Fruit fly (Drosophila melanogaster) whole organism, embryonic: ENCODE data around the gene CG42820.
A peak's percentile ranks its signal among the peaks of the same experiment; 100 is the strongest.

Experiments
- ATbp ChIP-seq: fragments of 200-800 bp; sonication (Bioruptor generic); optimal IDR thresholded peaks from 2 replicates; lab custom pipeline; 2017; ENCODE audit warnings: missing biosample characterization, mild to moderate bottlenecking, missing genetic modification characterization, missing genetic modification reagents
- Antp ChIP-seq: fragments of 200-800 bp; sonication (Bioruptor generic); optimal IDR thresholded peaks from 3 replicates; lab custom pipeline; 2016; ENCODE audit warnings: missing biosample characterization, missing genetic modification characterization
- BEAF-32 ChIP-seq: fragments of 200-800 bp; sonication (Bioruptor generic); optimal IDR thresholded peaks from 3 replicates; lab custom pipeline; 2017; ENCODE audit warnings: missing biosample characterization, missing genetic modification characterization, mild to moderate bottlenecking, moderate library complexity, missing genetic modification reagents
- C15 ChIP-seq: fragments of 200-800 bp; sonication (Bioruptor generic); IDR thresholded peaks from 3 replicates; pipeline ENCODE4 v1.3.6; 2022; ENCODE audit warnings: missing biosample characterization, missing genetic modification characterization
- CG10565 ChIP-seq: fragments of 200-800 bp; sonication (Bioruptor generic); optimal IDR thresholded peaks from 3 replicates; lab custom pipeline; 2016; ENCODE audit warnings: missing biosample characterization, mild to moderate bottlenecking, missing genetic modification characterization
- CG11723 ChIP-seq: fragments of 200-800 bp; sonication (Bioruptor generic); optimal IDR thresholded peaks from 2 replicates; lab custom pipeline; 2017; ENCODE audit warnings: missing biosample characterization, mild to moderate bottlenecking, missing genetic modification characterization
- CG13296 ChIP-seq: fragments of 200-800 bp; sonication (Bioruptor generic); optimal IDR thresholded peaks from 3 replicates; lab custom pipeline; 2018; ENCODE audit warnings: missing biosample characterization, mild to moderate bottlenecking, missing genetic modification characterization
- CG13624 ChIP-seq: fragments of 200-800 bp; sonication (Bioruptor generic); optimal IDR thresholded peaks from 2 replicates; lab custom pipeline; 2016; ENCODE audit warnings: missing biosample characterization, missing genetic modification characterization
- CG17328 ChIP-seq: fragments of 200-800 bp; sonication (Bioruptor generic); IDR thresholded peaks from 2 replicates; pipeline ENCODE4 v1.3.6; 2022; ENCODE audit warnings: missing biosample characterization, missing genetic modification characterization
- CG17912 ChIP-seq: fragments of 200-800 bp; sonication (Bioruptor generic); optimal IDR thresholded peaks from 2 replicates; lab custom pipeline; 2018; ENCODE audit warnings: missing biosample characterization, mild to moderate bottlenecking, missing genetic modification characterization
- CG18476 ChIP-seq: fragments of 200-800 bp; sonication (Bioruptor generic); optimal IDR thresholded peaks from 2 replicates; lab custom pipeline; 2016; ENCODE audit warnings: missing biosample characterization, mild to moderate bottlenecking, missing genetic modification characterization
- CG2120 ChIP-seq: fragments of 200-800 bp; sonication (Bioruptor generic); optimal IDR thresholded peaks from 3 replicates; lab custom pipeline; 2016; ENCODE audit warnings: missing biosample characterization, missing genetic modification characterization
- CG4730 ChIP-seq: fragments of 200-800 bp; sonication (Bioruptor generic); IDR thresholded peaks from 2 replicates; pipeline ENCODE4 v1.3.6; 2022; ENCODE audit warnings: missing biosample characterization, missing genetic modification characterization
- CG6689 ChIP-seq: fragments of 200-800 bp; sonication (Bioruptor generic); IDR thresholded peaks from 2 replicates; pipeline ENCODE4 v1.3.6; 2022; ENCODE audit warnings: missing biosample characterization, missing genetic modification characterization
- CG7745 ChIP-seq: fragments of 200-800 bp; sonication (Bioruptor generic); optimal IDR thresholded peaks from 2 replicates; lab custom pipeline; 2018; ENCODE audit warnings: missing biosample characterization, mild to moderate bottlenecking, missing genetic modification characterization, moderate library complexity
- CG7839 ChIP-seq: fragments of 200-800 bp; sonication (Bioruptor generic); optimal IDR thresholded peaks from 3 replicates; lab custom pipeline; 2018; ENCODE audit warnings: missing biosample characterization, mild to moderate bottlenecking, missing genetic modification characterization, moderate library complexity
- CG7928 ChIP-seq: fragments of 200-800 bp; sonication (Bioruptor generic); optimal IDR thresholded peaks from 2 replicates; lab custom pipeline; 2017; ENCODE audit warnings: missing biosample characterization, mild to moderate bottlenecking, missing genetic modification characterization
- Chrac-16 ChIP-seq: fragments of 200-800 bp; sonication (Bioruptor generic); optimal IDR thresholded peaks from 3 replicates; lab custom pipeline; 2016; ENCODE audit warnings: missing biosample characterization, missing genetic modification characterization
- D19B ChIP-seq: fragments of 200-800 bp; sonication (Bioruptor generic); optimal IDR thresholded peaks from 2 replicates; lab custom pipeline; 2017; ENCODE audit warnings: missing biosample characterization, mild to moderate bottlenecking, missing genetic modification characterization
- Dip2 ChIP-seq: fragments of 200-800 bp; sonication (Bioruptor generic); IDR thresholded peaks from 2 replicates; pipeline ENCODE4 v1.3.6; 2022; ENCODE audit warnings: missing biosample characterization, missing genetic modification characterization
- E2f2 ChIP-seq: fragments of 200-800 bp; sonication (Bioruptor generic); IDR thresholded peaks from 2 replicates; pipeline ENCODE4 v1.3.6; 2022; ENCODE audit warnings: missing biosample characterization, missing genetic modification characterization
- Ets65A ChIP-seq: fragments of 200-800 bp; sonication (Bioruptor generic); peaks from one replicate; lab custom pipeline; 2016; ENCODE audit warnings: missing biosample characterization, missing genetic modification characterization
- HmgD ChIP-seq: fragments of 200-800 bp; sonication (Bioruptor generic); optimal IDR thresholded peaks from 3 replicates; lab custom pipeline; 2016; ENCODE audit warnings: missing biosample characterization, missing genetic modification characterization
- Hr51 ChIP-seq, 2 experiments: fragments of 200-800 bp; sonication (Bioruptor generic); optimal IDR thresholded peaks; 2 replicates in 1 of 2; 3 replicates in 1 of 2; lab custom pipeline; 2016 to 2018; ENCODE audit warnings: missing biosample characterization in 2 of 2, missing genetic modification characterization in 2 of 2, mild to moderate bottlenecking in 1 of 2, moderate library complexity in 1 of 2
- Lim3 ChIP-seq: fragments of 200-800 bp; sonication (Bioruptor generic); IDR thresholded peaks from 2 replicates; pipeline ENCODE4 v1.3.6; 2022; ENCODE audit warnings: missing biosample characterization, missing genetic modification characterization
- Mad ChIP-seq: fragments of 200-800 bp; sonication (Bioruptor generic); optimal IDR thresholded peaks from 2 replicates; lab custom pipeline; 2016; ENCODE audit warnings: missing biosample characterization, missing genetic modification characterization
- Myb ChIP-seq: fragments of 200-800 bp; sonication (Bioruptor generic); optimal IDR thresholded peaks from 2 replicates; lab custom pipeline; 2016; ENCODE audit warnings: missing biosample characterization, missing genetic modification characterization
- Rfx ChIP-seq: fragments of 200-800 bp; sonication (Bioruptor generic); IDR thresholded peaks from 2 replicates; pipeline ENCODE4 v1.3.6; 2022; ENCODE audit warnings: missing biosample characterization, missing genetic modification characterization
- Rx ChIP-seq: fragments of 200-800 bp; sonication (Bioruptor generic); IDR thresholded peaks from 2 replicates; pipeline ENCODE4 v1.3.6; 2022; ENCODE audit warnings: missing biosample characterization, missing genetic modification characterization
- Sry-β ChIP-seq: fragments of 200-800 bp; sonication (Bioruptor generic); optimal IDR thresholded peaks from 2 replicates; lab custom pipeline; 2018; ENCODE audit warnings: missing biosample characterization, mild to moderate bottlenecking, missing genetic modification characterization, moderate library complexity
- Sry-δ ChIP-seq: fragments of 200-800 bp; sonication (Bioruptor generic); optimal IDR thresholded peaks from 2 replicates; lab custom pipeline; 2016; ENCODE audit warnings: missing biosample characterization, missing genetic modification characterization
- YL-1 ChIP-seq: fragments of 200-800 bp; sonication (Bioruptor generic); optimal IDR thresholded peaks from 3 replicates; lab custom pipeline; 2017; ENCODE audit warnings: missing biosample characterization, mild to moderate bottlenecking, missing genetic modification characterization
- abd-A ChIP-seq: fragments of 200-800 bp; sonication (Bioruptor generic); optimal IDR thresholded peaks from 3 replicates; lab custom pipeline; 2019; ENCODE audit warnings: missing biosample characterization, mild to moderate bottlenecking, missing genetic modification characterization, moderate library complexity
- ac ChIP-seq: fragments of 200-800 bp; sonication (Bioruptor generic); optimal IDR thresholded peaks from 3 replicates; lab custom pipeline; 2017; ENCODE audit warnings: missing biosample characterization, mild to moderate bottlenecking, missing genetic modification characterization
- al ChIP-seq: fragments of 200-800 bp; sonication (Bioruptor generic); IDR thresholded peaks from 2 replicates; pipeline ENCODE4 v1.3.6; 2022; ENCODE audit warnings: missing biosample characterization, missing genetic modification characterization
- chn ChIP-seq: fragments of 200-800 bp; sonication (Bioruptor generic); optimal IDR thresholded peaks from 2 replicates; lab custom pipeline; 2016; ENCODE audit warnings: missing biosample characterization, missing genetic modification characterization
- da ChIP-seq: fragments of 200-800 bp; sonication (Bioruptor generic); optimal IDR thresholded peaks from 2 replicates; lab custom pipeline; 2016; ENCODE audit warnings: missing biosample characterization, missing genetic modification characterization
- dmrt11E ChIP-seq: fragments of 200-800 bp; sonication (Bioruptor generic); optimal IDR thresholded peaks from 3 replicates; lab custom pipeline; 2018; ENCODE audit warnings: missing biosample characterization, mild to moderate bottlenecking, missing genetic modification characterization, moderate library complexity
- fd64A ChIP-seq: fragments of 200-800 bp; sonication (Bioruptor generic); optimal IDR thresholded peaks from 3 replicates; lab custom pipeline; 2018; ENCODE audit warnings: missing biosample characterization, mild to moderate bottlenecking, missing genetic modification characterization
- h ChIP-seq: fragments of >200 bp; optimal IDR thresholded peaks from 2 replicates; lab custom pipeline; 2017
- lab ChIP-seq: fragments of 200-800 bp; sonication (Bioruptor generic); optimal IDR thresholded peaks from 3 replicates; lab custom pipeline; 2017; ENCODE audit warnings: missing biosample characterization, missing genetic modification characterization, mild to moderate bottlenecking, moderate library complexity, missing genetic modification reagents
- mld ChIP-seq: fragments of 200-800 bp; sonication (Bioruptor generic); IDR thresholded peaks from 3 replicates; pipeline ENCODE4 v1.3.6; 2022; ENCODE audit warnings: missing biosample characterization, missing genetic modification characterization; ENCODE audit not compliant: partially characterized antibody
- nmo ChIP-seq: fragments of 200-800 bp; sonication (Bioruptor generic); optimal IDR thresholded peaks from 2 replicates; lab custom pipeline; 2018; ENCODE audit warnings: missing biosample characterization, mild to moderate bottlenecking, missing genetic modification characterization, moderate library complexity
- odd ChIP-seq: fragments of 200-800 bp; sonication (Bioruptor generic); optimal IDR thresholded peaks from 2 replicates; lab custom pipeline; 2017; ENCODE audit warnings: missing biosample characterization, mild to moderate bottlenecking, missing genetic modification characterization
- rib ChIP-seq: fragments of 200-800 bp; sonication (Bioruptor generic); IDR thresholded peaks from 2 replicates; pipeline ENCODE4 v1.3.6; 2022; ENCODE audit warnings: missing biosample characterization, missing genetic modification characterization
- row ChIP-seq: fragments of 200-800 bp; sonication (Bioruptor generic); IDR thresholded peaks from 3 replicates; pipeline ENCODE4 v1.3.6; 2022; ENCODE audit warnings: missing biosample characterization, missing genetic modification characterization
- salm ChIP-seq: fragments of 200-800 bp; sonication (Bioruptor generic); optimal IDR thresholded peaks from 2 replicates; lab custom pipeline; 2018; ENCODE audit warnings: missing biosample characterization, mild to moderate bottlenecking, missing genetic modification characterization
- sqz ChIP-seq: fragments of 200-800 bp; sonication (Bioruptor generic); optimal IDR thresholded peaks from 3 replicates; lab custom pipeline; 2018; ENCODE audit warnings: missing biosample characterization, mild to moderate bottlenecking, missing genetic modification characterization
- ttk ChIP-seq: fragments of 200-800 bp; sonication (Bioruptor generic); IDR thresholded peaks from 2 replicates; pipeline ENCODE4 v2.1.2; 2022; ENCODE audit warnings: missing biosample characterization, missing genetic modification characterization
- wor ChIP-seq: fragments of 200-800 bp; sonication (Bioruptor generic); IDR thresholded peaks from 2 replicates; pipeline ENCODE4 v1.3.6; 2022; ENCODE audit warnings: missing biosample characterization, missing genetic modification characterization
- zf30C ChIP-seq: fragments of 200-800 bp; sonication (Bioruptor generic); optimal IDR thresholded peaks from 3 replicates; lab custom pipeline; 2018; ENCODE audit warnings: missing biosample characterization, mild to moderate bottlenecking, missing genetic modification characterization
- zfh1 ChIP-seq: fragments of 200-800 bp; sonication (Bioruptor generic); IDR thresholded peaks from 3 replicates; pipeline ENCODE4 v1.3.6; 2022; ENCODE audit warnings: missing biosample characterization, missing genetic modification characterization

The CG42820 gene

DNA sequence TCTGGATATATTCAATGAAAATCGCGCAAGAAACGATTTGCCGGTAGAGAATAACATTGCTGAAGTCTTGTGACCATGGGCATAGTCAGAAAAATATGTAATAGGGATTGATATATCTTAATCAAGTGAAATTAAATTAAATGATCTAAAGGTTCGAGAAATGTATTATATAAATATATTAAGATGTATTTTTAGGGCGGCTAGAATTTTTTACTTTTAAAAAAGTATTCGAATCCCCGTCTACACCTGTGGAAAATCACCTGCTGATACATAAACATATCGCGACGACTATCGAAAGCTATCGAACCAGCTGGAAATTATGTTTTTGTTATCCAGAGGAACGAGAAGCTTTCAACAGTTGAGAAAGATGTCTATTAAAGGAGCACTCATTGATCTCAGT is 15.5 kb downstream of the CG42820 start, which contains the start of the genes CG13390 and CG17294 (continued):
- TF ChIP-seq lab (GFP tag; lab: Kevin White, UChicago) = peak; percentile 100
- TF ChIP-seq Mad (GFP tag; lab: Kevin White, UChicago) = peak; percentile 96
- TF ChIP-seq row = peak; percentile 100
- TF ChIP-seq D19B = peak; percentile 97
- TF ChIP-seq CG7839 = peak; percentile 100
- TF ChIP-seq CG4730 = peak; percentile 99
- peak; percentile 99 for TF ChIP-seq C15 (GFP tag; lab: Robert Waterston, UW)
- peak; percentile 100 for TF ChIP-seq al (GFP tag; lab: Robert Waterston, UW)
- TF ChIP-seq CG17328 (GFP tag; lab: Robert Waterston, UW) = peak; percentile 100
- peak; percentile 100 for TF ChIP-seq rib (GFP tag; lab: Robert Waterston, UW)
- peak; percentile 89 for TF ChIP-seq CG7745 (tag; lab: Kevin White, UChicago)
- TF ChIP-seq zf30C (GFP tag; lab: Kevin White, UChicago) = peak; percentile 54
- peak; percentile 98 for TF ChIP-seq Lim3 (GFP tag; lab: Robert Waterston, UW)
- TF ChIP-seq BEAF-32 = peak; percentile 75
- peak; percentile 98 for TF ChIP-seq abd-A
- TF ChIP-seq ac (GFP tag; lab: Kevin White, UChicago) = peak; percentile 97
- peak; percentile 98 for TF ChIP-seq fd64A (GFP tag; lab: Kevin White, UChicago)
- TF ChIP-seq CG2120 (GFP tag; lab: Kevin White, UChicago) = peak; percentile 99
- peak; percentile 76 for TF ChIP-seq Sry-β
- peak; percentile 96 for TF ChIP-seq chn (GFP tag; lab: Kevin White, UChicago)
- TF ChIP-seq CG7928 = peak; percentile 87
- peak; percentile 99 for TF ChIP-seq Chrac-16
- TF ChIP-seq odd (GFP tag; lab: Kevin White, UChicago) = peak; percentile 99
- TF ChIP-seq dmrt11E (tag; lab: Kevin White, UChicago) = peak; percentile 99
- TF ChIP-seq h (lab: Kevin White, UChicago) = no peak
- peak; percentile 99 for TF ChIP-seq YL-1
- TF ChIP-seq zfh1 (GFP tag; lab: Robert Waterston, UW) = peak; percentile 100
- TF ChIP-seq Antp (GFP tag; lab: Kevin White, UChicago) = peak; percentile 82
- TF ChIP-seq mld = no peak
- TF ChIP-seq sqz (GFP tag; lab: Kevin White, UChicago) = peak; percentile 99
- TF ChIP-seq E2f2 = peak; percentile 92
- TF ChIP-seq Dip2 (GFP tag; lab: Robert Waterston, UW) = peak; percentile 79
- TF ChIP-seq Myb = peak; percentile 69
- TF ChIP-seq HmgD = peak; percentile 10
- TF ChIP-seq CG13624 (GFP tag; lab: Kevin White, UChicago) = peak; percentile 97
- peak; percentile 99 for TF ChIP-seq CG11723 (GFP tag; lab: Kevin White, UChicago)
- TF ChIP-seq CG18476 (GFP tag; lab: Kevin White, UChicago) = peak; percentile 97
- peak; percentile 99 for TF ChIP-seq CG17912
- peak; percentile 100 for TF ChIP-seq Rfx (GFP tag; lab: Robert Waterston, UW)
- TF ChIP-seq Ets65A (GFP tag; lab: Kevin White, UChicago) = peak; percentile 97
- TF ChIP-seq ttk (GFP tag; lab: Robert Waterston, UW) = peak; percentile 99
- TF ChIP-seq Hr51 (GFP tag; optimal IDR thresholded peaks at IDR 0.05; lab: Kevin White, UChicago) = peak; percentile 96 to 100
- peak; percentile 100 for TF ChIP-seq nmo (GFP tag; lab: Kevin White, UChicago)
- TF ChIP-seq da (GFP tag; lab: Kevin White, UChicago) = peak; percentile 92
- TF ChIP-seq CG13296 (GFP tag; lab: Kevin White, UChicago) = peak; percentile 100
- peak; percentile 93 for TF ChIP-seq CG10565 (GFP tag; lab: Kevin White, UChicago)
- TF ChIP-seq wor (GFP tag; lab: Robert Waterston, UW) = peak; percentile 99
- peak; percentile 63 for TF ChIP-seq Sry-δ
- peak; percentile 98 for TF ChIP-seq ATbp (GFP tag; lab: Kevin White, UChicago)
- peak; percentile 99 for TF ChIP-seq Rx (GFP tag; lab: Robert Waterston, UW)
- peak; percentile 99 for TF ChIP-seq salm (tag; lab: Kevin White, UChicago)
- peak; percentile 99 for TF ChIP-seq CG6689 (GFP tag; lab: Robert Waterston, UW)
